Worm (Caenorhabditis elegans) whole organism, late embryonic: ENCODE results near the gene T05A8.3.

Experiments
- ceh-34 ChIP-seq: sonication (generic microtip); optimal IDR thresholded peaks from 2 replicates; lab custom pipeline; 2016; ENCODE audit warnings: mild to moderate bottlenecking, missing genetic modification characterization, missing compliant biosample characterization
- nhr-11 ChIP-seq: fragments of 150-350 bp; optimal IDR thresholded peaks from 2 replicates; lab custom pipeline; 2014; ENCODE audit warnings: missing biosample characterization, missing genetic modification characterization
- ttx-3 ChIP-seq: sonication (generic microtip); optimal IDR thresholded peaks from 2 replicates; lab custom pipeline; 2016; ENCODE audit warnings: missing genetic modification reagents, missing genetic modification characterization, missing compliant biosample characterization

- TF ChIP-seq ceh-34 (tag; lab: Kevin White, UChicago): no peak
- no peak for TF ChIP-seq nhr-11 (tag; lab: Kevin White, UChicago)
- TF ChIP-seq ttx-3 (tag; lab: Kevin White, UChicago): no peak
Observed at ce11 chrII:2754595-2754994, 37.4 kb upstream of the T05A8.3 start.
